Worm (Caenorhabditis elegans): ENCODE measurements around the gene C15H9.4.

- TF ChIP-seq nfya-1 (tag; optimal IDR thresholded peaks at IDR 0.05; ENCODE audit: insufficient read depth) (no peak), ztf-11 (tag; optimal IDR thresholded peaks at IDR 0.05) (no peak), egl-5 (tag; optimal IDR thresholded peaks at IDR 0.05) (no peak), nhr-12 (tag; optimal IDR thresholded peaks at IDR 0.05) (no peak), pqm-1 (tag; optimal IDR thresholded peaks at IDR 0.05) (peak; percentile 61), unc-39 (tag; optimal IDR thresholded peaks at IDR 0.05) (no peak), ceh-82 (tag; optimal IDR thresholded peaks at IDR 0.05) (no peak), tbx-2 (tag; optimal IDR thresholded peaks at IDR 0.05) (no peak), mdl-1 (tag; optimal IDR thresholded peaks at IDR 0.05) (no peak), snpc-4 (tag; optimal IDR thresholded peaks at IDR 0.05) (no peak), zag-1 (tag; optimal IDR thresholded peaks at IDR 0.05) (no peak)
These were observed 3.1 kb downstream of the C15H9.4 start for ce11 chrX:6100395-6101099.
